Fruit fly (Drosophila melanogaster) whole organism, embryonic: ENCODE results near the gene CG33687.

Experiments used
- Bgb ChIP-seq: fragments of 200-800 bp; sonication (Bioruptor generic); IDR thresholded peaks from 2 replicates; pipeline ENCODE4 v1.3.6; 2022; ENCODE audit warnings: missing biosample characterization, missing genetic modification characterization; ENCODE audit not compliant: partially characterized antibody
- CG12391 ChIP-seq: fragments of 200-800 bp; sonication (Bioruptor generic); optimal IDR thresholded peaks from 3 replicates; lab custom pipeline; 2018; ENCODE audit warnings: missing biosample characterization, mild to moderate bottlenecking, missing genetic modification characterization, moderate library complexity
- CG12942 ChIP-seq: fragments of 200-800 bp; sonication (Bioruptor generic); optimal IDR thresholded peaks from 3 replicates; lab custom pipeline; 2016; ENCODE audit warnings: missing biosample characterization, missing genetic modification characterization
- CG13296 ChIP-seq: fragments of 200-800 bp; sonication (Bioruptor generic); optimal IDR thresholded peaks from 3 replicates; lab custom pipeline; 2018; ENCODE audit warnings: missing biosample characterization, mild to moderate bottlenecking, missing genetic modification characterization
- CG13894 ChIP-seq: fragments of 200-800 bp; sonication (Bioruptor generic); optimal IDR thresholded peaks from 3 replicates; lab custom pipeline; 2018; ENCODE audit warnings: missing biosample characterization, mild to moderate bottlenecking, missing genetic modification characterization, moderate library complexity
- CG14441 ChIP-seq: fragments of 200-800 bp; sonication (Bioruptor generic); IDR thresholded peaks from 2 replicates; pipeline ENCODE4 v1.3.6; 2022; ENCODE audit warnings: missing biosample characterization, missing genetic modification characterization
- CG15073 ChIP-seq: fragments of 200-800 bp; sonication (Bioruptor generic); optimal IDR thresholded peaks from 2 replicates; lab custom pipeline; 2016; ENCODE audit warnings: missing biosample characterization, missing genetic modification characterization
- CG17359 ChIP-seq: fragments of 200-800 bp; sonication (Bioruptor generic); optimal IDR thresholded peaks from 3 replicates; lab custom pipeline; 2018; ENCODE audit warnings: missing biosample characterization, mild to moderate bottlenecking, missing genetic modification characterization, moderate library complexity
- CG18011 ChIP-seq: fragments of 200-800 bp; sonication (Bioruptor generic); optimal IDR thresholded peaks from 2 replicates; lab custom pipeline; 2017; ENCODE audit warnings: missing biosample characterization, missing genetic modification characterization, mild to moderate bottlenecking, moderate library complexity, missing genotype
- CG2120 ChIP-seq: fragments of 200-800 bp; sonication (Bioruptor generic); optimal IDR thresholded peaks from 3 replicates; lab custom pipeline; 2016; ENCODE audit warnings: missing biosample characterization, missing genetic modification characterization
- CG2712 ChIP-seq: fragments of 200-800 bp; optimal IDR thresholded peaks from 3 replicates; lab custom pipeline; 2019; ENCODE audit warnings: missing biosample characterization, mild to moderate bottlenecking, missing genetic modification characterization, moderate library complexity
- CG30020 ChIP-seq: fragments of 200-800 bp; optimal IDR thresholded peaks from 2 replicates; lab custom pipeline; 2019; ENCODE audit warnings: missing biosample characterization, mild to moderate bottlenecking, missing genetic modification characterization, moderate library complexity
- CG4730 ChIP-seq: fragments of 200-800 bp; sonication (Bioruptor generic); IDR thresholded peaks from 2 replicates; pipeline ENCODE4 v1.3.6; 2022; ENCODE audit warnings: missing biosample characterization, missing genetic modification characterization
- CG6254 ChIP-seq: fragments of 200-800 bp; sonication (Bioruptor generic); optimal IDR thresholded peaks from 3 replicates; lab custom pipeline; 2017; ENCODE audit warnings: mild to moderate bottlenecking, missing biosample characterization, missing genetic modification reagents, missing genetic modification characterization
- CG7745 ChIP-seq: fragments of 200-800 bp; sonication (Bioruptor generic); optimal IDR thresholded peaks from 2 replicates; lab custom pipeline; 2018; ENCODE audit warnings: missing biosample characterization, mild to moderate bottlenecking, missing genetic modification characterization, moderate library complexity
- CG8290 ChIP-seq, 3 experiments: fragments of 200-800 bp; sonication (Bioruptor generic); optimal IDR thresholded peaks; 2 replicates each; lab custom pipeline; 2016 to 2019; ENCODE audit warnings: missing biosample characterization in 3 of 3, missing genetic modification characterization in 3 of 3, mild to moderate bottlenecking in 2 of 3, moderate library complexity in 1 of 3
- CG8478 ChIP-seq: fragments of >200 bp; optimal IDR thresholded peaks from 2 replicates; lab custom pipeline; 2018
- CG9932 ChIP-seq: fragments of 200-800 bp; sonication (Bioruptor generic); IDR thresholded peaks from 2 replicates; pipeline ENCODE4 v1.3.6; 2022; ENCODE audit warnings: missing biosample characterization, missing genetic modification characterization
- CTCF ChIP-seq: fragments of 200-800 bp; sonication (Bioruptor generic); optimal IDR thresholded peaks from 2 replicates; lab custom pipeline; 2017; ENCODE audit warnings: missing biosample characterization, mild to moderate bottlenecking, missing genetic modification characterization, moderate library complexity
- CkIIα-i1 ChIP-seq: fragments of 200-800 bp; sonication (Bioruptor generic); IDR thresholded peaks from 2 replicates; pipeline ENCODE4 v1.3.6; 2022; ENCODE audit warnings: missing biosample characterization, missing genetic modification characterization
- Drgx ChIP-seq: fragments of 200-800 bp; sonication (Bioruptor generic); IDR thresholded peaks from 2 replicates; pipeline ENCODE4 v1.3.6; 2022; ENCODE audit warnings: missing biosample characterization, missing genetic modification characterization
- E2f2 ChIP-seq: fragments of 200-800 bp; sonication (Bioruptor generic); IDR thresholded peaks from 2 replicates; pipeline ENCODE4 v1.3.6; 2022; ENCODE audit warnings: missing biosample characterization, missing genetic modification characterization
- Hsf ChIP-seq: fragments of 200-800 bp; sonication (Bioruptor generic); optimal IDR thresholded peaks from 3 replicates; lab custom pipeline; 2016; ENCODE audit warnings: missing biosample characterization, missing genetic modification characterization
- MBD-R2 ChIP-seq: fragments of 200-800 bp; sonication (Bioruptor generic); IDR thresholded peaks from 2 replicates; pipeline ENCODE4 v1.3.6; 2022; ENCODE audit warnings: missing biosample characterization, missing genetic modification characterization
- MESR4 ChIP-seq: fragments of 200-800 bp; sonication (Bioruptor generic); optimal IDR thresholded peaks from 2 replicates; lab custom pipeline; 2018; ENCODE audit warnings: missing biosample characterization, mild to moderate bottlenecking, missing genetic modification characterization, moderate library complexity
- NC2α ChIP-seq: fragments of 200-800 bp; sonication (Bioruptor generic); optimal IDR thresholded peaks from 2 replicates; lab custom pipeline; 2016; ENCODE audit warnings: missing biosample characterization, missing genetic modification characterization
- Oli ChIP-seq: fragments of 200-800 bp; sonication (Bioruptor generic); optimal IDR thresholded peaks from 2 replicates; lab custom pipeline; 2018; ENCODE audit warnings: missing biosample characterization, mild to moderate bottlenecking, missing genetic modification characterization, moderate library complexity
- Six4 ChIP-seq: fragments of 200-800 bp; sonication (Bioruptor generic); optimal IDR thresholded peaks from 2 replicates; lab custom pipeline; 2016; ENCODE audit warnings: missing biosample characterization, missing genetic modification characterization
- ac ChIP-seq: fragments of 200-800 bp; sonication (Bioruptor generic); optimal IDR thresholded peaks from 3 replicates; lab custom pipeline; 2017; ENCODE audit warnings: missing biosample characterization, mild to moderate bottlenecking, missing genetic modification characterization
- amos ChIP-seq: fragments of 200-800 bp; sonication (Bioruptor generic); IDR thresholded peaks from 2 replicates; pipeline ENCODE4 v1.3.6; 2022; ENCODE audit warnings: missing biosample characterization, missing genetic modification characterization; ENCODE audit not compliant: partially characterized antibody
- bbx ChIP-seq: fragments of 200-800 bp; sonication (Bioruptor generic); IDR thresholded peaks from 2 replicates; pipeline ENCODE4 v1.3.6; 2022; ENCODE audit warnings: missing biosample characterization, missing genetic modification characterization; ENCODE audit not compliant: partially characterized antibody
- btn ChIP-seq: fragments of 200-800 bp; sonication (Bioruptor generic); optimal IDR thresholded peaks from 2 replicates; lab custom pipeline; 2016; ENCODE audit warnings: missing biosample characterization, missing genetic modification characterization
- chif ChIP-seq, 2 experiments: fragments of 200-800 bp; sonication (Bioruptor generic); optimal IDR thresholded peaks; 3 replicates each; lab custom pipeline; 2016; ENCODE audit warnings: missing biosample characterization in 2 of 2, missing genetic modification characterization in 2 of 2
- crol ChIP-seq: fragments of 200-800 bp; sonication (Bioruptor generic); IDR thresholded peaks from 2 replicates; pipeline ENCODE4 v1.3.6; 2022; ENCODE audit warnings: missing biosample characterization, missing genetic modification characterization
- cwo ChIP-seq: fragments of 200-800 bp; sonication (Bioruptor generic); optimal IDR thresholded peaks from 3 replicates; lab custom pipeline; 2017; ENCODE audit warnings: missing biosample characterization, missing genetic modification characterization, mild to moderate bottlenecking, moderate library complexity, missing genetic modification reagents
- dysf ChIP-seq: fragments of 200-800 bp; sonication (Bioruptor generic); IDR thresholded peaks from 3 replicates; pipeline ENCODE4 v1.3.6; 2022; ENCODE audit warnings: missing biosample characterization, missing genetic modification characterization
- exex ChIP-seq: fragments of 200-800 bp; sonication (Bioruptor generic); optimal IDR thresholded peaks from 4 replicates; lab custom pipeline; 2018; ENCODE audit warnings: missing biosample characterization, mild to moderate bottlenecking, missing genetic modification characterization, moderate library complexity
- eyg ChIP-seq: fragments of 200-800 bp; sonication (Bioruptor generic); optimal IDR thresholded peaks from 3 replicates; lab custom pipeline; 2016; ENCODE audit warnings: missing biosample characterization, missing genetic modification characterization
- gem ChIP-seq: fragments of 200-800 bp; sonication (Bioruptor generic); optimal IDR thresholded peaks from 2 replicates; lab custom pipeline; 2019; ENCODE audit warnings: missing biosample characterization, mild to moderate bottlenecking, missing genetic modification characterization, moderate library complexity
- gsb-n ChIP-seq: fragments of 200-800 bp; sonication (Bioruptor generic); optimal IDR thresholded peaks from 3 replicates; lab custom pipeline; 2018; ENCODE audit warnings: missing biosample characterization, mild to moderate bottlenecking, missing genetic modification characterization
- luna ChIP-seq: fragments of 200-800 bp; sonication (Bioruptor generic); optimal IDR thresholded peaks from 2 replicates; lab custom pipeline; 2016; ENCODE audit warnings: missing biosample characterization, missing genetic modification characterization
- mld ChIP-seq: fragments of 200-800 bp; sonication (Bioruptor generic); IDR thresholded peaks from 3 replicates; pipeline ENCODE4 v1.3.6; 2022; ENCODE audit warnings: missing biosample characterization, missing genetic modification characterization; ENCODE audit not compliant: partially characterized antibody
- prd ChIP-seq, 3 experiments: fragments of >200 bp in 2 of 3; fragments of 200-800 bp in 1 of 3; sonication (Bioruptor generic) in 1 of 3; optimal IDR thresholded peaks in 2 of 3; IDR thresholded peaks in 1 of 3; 2 replicates in 2 of 3; 3 replicates in 1 of 3; pipeline versions ENCODE4 v1.3.6 to Lab custom; 2017 to 2022; ENCODE audit warnings: missing biosample characterization in 1 of 3, missing genetic modification characterization in 1 of 3
- rib ChIP-seq: fragments of 200-800 bp; sonication (Bioruptor generic); IDR thresholded peaks from 2 replicates; pipeline ENCODE4 v1.3.6; 2022; ENCODE audit warnings: missing biosample characterization, missing genetic modification characterization
- seq ChIP-seq: fragments of 200-800 bp; sonication (Bioruptor generic); IDR thresholded peaks from 2 replicates; pipeline ENCODE4 v1.3.6; 2022; ENCODE audit warnings: missing biosample characterization, missing genetic modification characterization
- shn ChIP-seq: fragments of 200-800 bp; sonication (Bioruptor generic); optimal IDR thresholded peaks from 3 replicates; lab custom pipeline; 2016; ENCODE audit warnings: missing biosample characterization, missing genetic modification characterization
- sug ChIP-seq: fragments of 200-800 bp; optimal IDR thresholded peaks from 2 replicates; lab custom pipeline; 2019; ENCODE audit warnings: missing biosample characterization, mild to moderate bottlenecking, missing genetic modification characterization, moderate library complexity
- wdn ChIP-seq: fragments of 200-800 bp; sonication (Bioruptor generic); IDR thresholded peaks from 2 replicates; pipeline ENCODE4 v1.3.6; 2022; ENCODE audit warnings: missing biosample characterization, missing genetic modification characterization

CG33687 gene

DNA sequence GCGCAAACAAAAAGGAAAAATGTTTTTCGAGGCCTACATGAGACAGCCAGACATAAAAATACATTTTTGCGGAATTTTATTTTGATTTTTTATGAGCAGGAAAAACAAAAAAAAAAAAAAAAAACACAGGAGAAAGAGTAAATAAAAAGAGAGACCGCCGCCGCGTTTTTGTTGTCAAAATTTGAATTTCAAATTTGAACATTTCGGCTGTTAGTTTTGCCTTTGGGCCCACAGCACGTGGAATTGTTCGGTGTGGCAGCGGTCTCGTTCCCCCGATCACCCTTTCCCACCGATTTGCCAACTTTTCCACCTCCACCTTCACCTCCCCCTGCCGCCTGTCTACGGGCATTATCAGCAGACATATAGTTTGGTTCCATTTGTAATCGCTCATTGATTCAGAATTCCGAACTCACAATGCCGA is 40.9 kb upstream of the CG33687 start (continued):
- TF ChIP-seq luna (GFP tag; lab: Kevin White, UChicago) (no peak), CG4730 (GFP tag; lab: Robert Waterston, UW) (no peak), Six4 (GFP tag; lab: Kevin White, UChicago) (no peak), rib (GFP tag; lab: Robert Waterston, UW) (peak; percentile 79), CG7745 (tag; lab: Kevin White, UChicago) (no peak), crol (GFP tag; lab: Robert Waterston, UW) (peak; percentile 97), CG8290 (GFP tag; optimal IDR thresholded peaks at IDR 0.05; lab: Kevin White, UChicago) (no peak), CG8290 (tag; optimal IDR thresholded peaks at IDR 0.05; lab: Kevin White, UChicago) (peak in 1 of 2 experiments; percentile 26), CG2712 (no peak), cwo (GFP tag; lab: Kevin White, UChicago) (peak; percentile 99), CG14441 (GFP tag; lab: Robert Waterston, UW) (peak; percentile 39; the same call in 1 of the 2 replicates), wdn (GFP tag; lab: Robert Waterston, UW) (no peak), CG8478 (no peak), MESR4 (GFP tag; lab: Kevin White, UChicago) (no peak), Drgx (GFP tag; lab: Robert Waterston, UW) (peak; percentile 31; the same call in 1 of the 2 replicates), CkIIα-i1 (GFP tag; lab: Robert Waterston, UW) (no peak), CG18011 (GFP tag; lab: Kevin White, UChicago) (no peak), seq (GFP tag; lab: Robert Waterston, UW) (no peak), amos (no peak), exex (tag; lab: Kevin White, UChicago) (peak; percentile 50), Oli (tag; lab: Kevin White, UChicago) (no peak), CG12391 (tag; lab: Kevin White, UChicago) (no peak), bbx (no peak), E2f2 (0 out of 2 replicates have a peak, but pooled peaks have one; percentile 17), CG13894 (tag; lab: Kevin White, UChicago) (peak; percentile 35), MBD-R2 (GFP tag; lab: Robert Waterston, UW) (0 out of 2 replicates have a peak, but pooled peaks have one; percentile 13), CG9932 (no peak), CG17359 (tag; lab: Kevin White, UChicago) (no peak), CG15073 (GFP tag; lab: Kevin White, UChicago) (no peak), CG30020 (tag; lab: Kevin White, UChicago) (no peak), Bgb (GFP tag; lab: Robert Waterston, UW) (no peak), mld (GFP tag; lab: Robert Waterston, UW) (no peak)

DNA sequence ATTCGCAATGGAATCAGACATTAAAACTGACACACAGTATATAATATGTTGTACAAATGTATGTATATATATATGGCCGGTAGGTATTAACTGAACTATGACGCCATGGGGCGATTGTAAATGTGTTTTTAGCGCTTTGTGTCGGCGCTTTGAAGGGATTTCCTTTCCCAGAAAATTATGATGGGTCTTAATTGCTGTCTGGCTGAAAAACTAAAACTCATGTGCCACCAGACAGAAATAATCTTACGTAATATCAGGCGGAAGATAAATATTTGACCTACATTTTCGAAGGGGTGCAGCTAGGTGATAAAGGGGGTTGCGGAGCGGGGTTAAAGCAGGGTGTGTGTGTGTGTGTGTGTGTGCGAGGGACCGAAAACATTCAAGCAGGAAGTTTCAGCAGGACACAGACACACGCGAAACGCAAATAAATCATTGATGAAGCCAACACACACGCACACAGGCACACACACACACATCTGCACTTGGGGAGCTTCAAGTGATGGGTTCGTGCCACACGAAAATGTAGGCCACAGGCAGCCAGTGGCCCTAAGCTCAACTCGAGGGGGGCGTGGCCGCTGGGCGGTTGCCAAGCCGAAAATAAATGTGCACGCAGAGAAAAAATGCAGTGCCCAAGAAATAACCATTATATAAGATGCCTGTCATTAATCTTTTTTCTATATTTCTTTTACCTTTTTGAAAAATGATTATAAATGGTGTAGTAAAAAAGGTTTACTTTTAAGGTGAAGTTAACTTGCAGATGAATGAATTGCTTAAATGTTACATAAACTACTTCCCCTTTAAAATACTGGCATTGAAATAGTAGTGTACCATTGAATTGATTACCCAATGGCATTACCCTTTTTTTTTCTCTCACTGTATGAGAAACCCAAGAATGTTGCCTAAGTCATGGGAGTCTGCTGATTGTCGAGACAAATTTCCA is 40.1 kb upstream of the CG33687 start:
- peak; percentile 23 for TF ChIP-seq CG12942 (GFP tag; lab: Kevin White, UChicago)
- peak; percentile 43 for TF ChIP-seq gsb-n (tag; lab: Kevin White, UChicago)
- TF ChIP-seq prd (optimal IDR thresholded peaks at IDR 0.05; lab: Kevin White, UChicago): no peak
- TF ChIP-seq prd (GFP tag; IDR thresholded peaks at IDR 0.05; lab: Robert Waterston, UW): peak; percentile 34; the same call in 1 of the 3 replicates
- peak; percentile 29 for TF ChIP-seq shn (GFP tag; lab: Kevin White, UChicago)
- peak; percentile 30 for TF ChIP-seq CG6254 (GFP tag; lab: Kevin White, UChicago)
- TF ChIP-seq Hsf (GFP tag; lab: Kevin White, UChicago): peak; percentile 49
- no peak for TF ChIP-seq sug
- TF ChIP-seq CG2120 (GFP tag; lab: Kevin White, UChicago): peak; percentile 72
- TF ChIP-seq CG13296 (GFP tag; lab: Kevin White, UChicago): peak; percentile 11
- TF ChIP-seq eyg (GFP tag; lab: Kevin White, UChicago): no peak
- TF ChIP-seq NC2α (GFP tag; lab: Kevin White, UChicago): no peak
- TF ChIP-seq ac (GFP tag; lab: Kevin White, UChicago): no peak
- TF ChIP-seq btn (GFP tag; lab: Kevin White, UChicago): peak; percentile 20
- TF ChIP-seq Six4 (GFP tag; lab: Kevin White, UChicago): peak; percentile 20
- TF ChIP-seq gem (tag; lab: Kevin White, UChicago): peak; percentile 83
- TF ChIP-seq CTCF: no peak
- peak in 1 of 2 experiments; percentile 59 for TF ChIP-seq chif (GFP tag; optimal IDR thresholded peaks at IDR 0.05; lab: Kevin White, UChicago)
- TF ChIP-seq dysf (GFP tag; lab: Robert Waterston, UW): peak; percentile 65
